Comparison of ENCODE assay signal across 3 worm cellular contexts in genomic region chrV:20266992-20267391, ce11.
A peak's percentile ranks its signal among the peaks of the same experiment; 100 is the strongest.
TF ChIP-seq lines count a peak whose summit lies in the region.

Gene mdt-17, minus strand, starts transcription at chrV:20267247.

TF ChIP-seq in whole organism, L4 larva, 104 proteins besides CTCF, POLR2A, EP300 and RAD21:
- TF ChIP-seq daf-16 (GFP tag; optimal IDR thresholded peaks at IDR 0.05; lab: Kevin White, UChicago), result no peak
- peak; percentile 5 for TF ChIP-seq daf-16 (tag; optimal IDR thresholded peaks at IDR 0.05; lab: Kevin White, UChicago)
- no peak for TF ChIP-seq R02D3.7 (tag; optimal IDR thresholded peaks at IDR 0.05; lab: Kevin White, UChicago)
- TF ChIP-seq Y48G9A.11 (GFP tag; IDR thresholded peaks at IDR 0.05; lab: Robert Waterston, UW), result 0 out of 2 replicates have a peak, but pooled peaks have one; percentile 52
- TF ChIP-seq dmd-8 (GFP tag; IDR thresholded peaks at IDR 0.05; lab: Robert Waterston, UW), result no peak
- no peak for TF ChIP-seq snpc-4 (tag; optimal IDR thresholded peaks at IDR 0.05; lab: Kevin White, UChicago)
- peak; percentile 52; the same call in 1 of the 2 replicates for TF ChIP-seq pha-4 (GFP tag; IDR thresholded peaks at IDR 0.05; lab: Robert Waterston, UW)
- no peak for TF ChIP-seq pha-4 (tag; optimal IDR thresholded peaks at IDR 0.05; lab: Kevin White, UChicago)
- TF ChIP-seq snpc-1.2 (GFP tag; IDR thresholded peaks at IDR 0.05; lab: Robert Waterston, UW), result no peak
- no peak for TF ChIP-seq ces-1 (GFP tag; optimal IDR thresholded peaks at IDR 0.05; lab: Kevin White, UChicago)
- TF ChIP-seq ceh-82 (tag; optimal IDR thresholded peaks at IDR 0.05; lab: Kevin White, UChicago), result no peak
- no peak for TF ChIP-seq daf-12 (tag; optimal IDR thresholded peaks at IDR 0.05; lab: Kevin White, UChicago)
- no peak for TF ChIP-seq saeg-2 (GFP tag; IDR thresholded peaks at IDR 0.05; lab: Robert Waterston, UW)
- TF ChIP-seq ama-1 (optimal IDR thresholded peaks at IDR 0.05; lab: Kevin White, UChicago), result peak; percentile 18
- no peak for TF ChIP-seq nhr-77 (tag; optimal IDR thresholded peaks at IDR 0.05; lab: Kevin White, UChicago)
- no peak for TF ChIP-seq vab-7 (GFP tag; IDR thresholded peaks at IDR 0.05; lab: Robert Waterston, UW)
- TF ChIP-seq zfp-3 (GFP tag; conservative IDR thresholded peaks at IDR 0.05; lab: Robert Waterston, UW), result no peak
- TF ChIP-seq aha-1 (tag; lab: Kevin White, UChicago), result peak; percentile 72
- peak; percentile 50 for TF ChIP-seq lin-38 (GFP tag; IDR thresholded peaks at IDR 0.05; lab: Robert Waterston, UW)
- no peak for TF ChIP-seq ceh-28 (tag; optimal IDR thresholded peaks at IDR 0.05; lab: Kevin White, UChicago)
- 0 out of 2 replicates have a peak, but pooled peaks have one; percentile 40 for TF ChIP-seq ctbp-1 (GFP tag; IDR thresholded peaks at IDR 0.05; lab: Robert Waterston, UW)
- no peak for TF ChIP-seq daf-19 (GFP tag; conservative IDR thresholded peaks at IDR 0.05; lab: Robert Waterston, UW)
- no peak for TF ChIP-seq Y75B8A.6 (GFP tag; IDR thresholded peaks at IDR 0.05; lab: Robert Waterston, UW)
- TF ChIP-seq hlh-30 (tag; optimal IDR thresholded peaks at IDR 0.05; lab: Kevin White, UChicago; ENCODE audit: insufficient read depth), result no peak
- 0 out of 2 replicates have a peak, but pooled peaks have one; percentile 26 for TF ChIP-seq F26F4.8 (GFP tag; conservative IDR thresholded peaks at IDR 0.05; lab: Robert Waterston, UW)
- no peak for TF ChIP-seq lin-29 (GFP tag; IDR thresholded peaks at IDR 0.05; lab: Robert Waterston, UW)
- no peak for TF ChIP-seq mdl-1 (tag; optimal IDR thresholded peaks at IDR 0.05; lab: Kevin White, UChicago)
- TF ChIP-seq tra-1 (GFP tag; IDR thresholded peaks at IDR 0.05; lab: Robert Waterston, UW), result no peak
- no peak for TF ChIP-seq D1046.2 (GFP tag; IDR thresholded peaks at IDR 0.05; lab: Robert Waterston, UW)
- TF ChIP-seq hif-1 (tag; optimal IDR thresholded peaks at IDR 0.05; lab: Kevin White, UChicago), result no peak
- TF ChIP-seq set-16 (GFP tag; IDR thresholded peaks at IDR 0.05; lab: Robert Waterston, UW), result no peak

TF ChIP-seq in whole organism, early embryonic, 17 proteins besides CTCF, POLR2A, EP300 and RAD21:
- TF ChIP-seq pes-1 (GFP tag; IDR thresholded peaks at IDR 0.05; lab: Robert Waterston, UW) (0 out of 2 replicates have a peak, but pooled peaks have one; percentile 34), tbx-37 (GFP tag; conservative IDR thresholded peaks at IDR 0.05; lab: Robert Waterston, UW) (no peak)

TF ChIP-seq in whole organism, young adult, 124 proteins besides CTCF, POLR2A, EP300 and RAD21:
- TF ChIP-seq efl-1 (GFP tag; optimal IDR thresholded peaks at IDR 0.05; lab: Kevin White, UChicago) (no peak), akir-1 (GFP tag; optimal IDR thresholded peaks at IDR 0.05; lab: Kevin White, UChicago) (no peak), attf-6 (GFP tag; IDR thresholded peaks at IDR 0.05; lab: Robert Waterston, UW) (peak; percentile 62; the same call in 1 of the 2 replicates), cebp-2 (GFP tag; IDR thresholded peaks at IDR 0.05; lab: Robert Waterston, UW) (0 out of 2 replicates have a peak, but pooled peaks have one; percentile 40), lin-26 (GFP tag; IDR thresholded peaks at IDR 0.05; lab: Robert Waterston, UW) (peak; percentile 37; the same call in 1 of the 2 replicates), ztf-25 (GFP tag; IDR thresholded peaks at IDR 0.05; lab: Robert Waterston, UW) (0 out of 2 replicates have a peak, but pooled peaks have one; percentile 44), ekl-4 (GFP tag; IDR thresholded peaks at IDR 0.05; lab: Robert Waterston, UW) (peak; percentile 82; the same call in 1 of the 2 replicates), die-1 (tag; optimal IDR thresholded peaks at IDR 0.05; lab: Kevin White, UChicago) (no peak), nhr-179 (tag; optimal IDR thresholded peaks at IDR 0.05; lab: Kevin White, UChicago) (no peak), gei-17 (GFP tag; optimal IDR thresholded peaks at IDR 0.05; lab: Kevin White, UChicago) (no peak), bed-2 (GFP tag; IDR thresholded peaks at IDR 0.05; lab: Robert Waterston, UW) (no peak), Y53G8AR.9 (GFP tag; conservative IDR thresholded peaks at IDR 0.05; lab: Robert Waterston, UW) (0 out of 2 replicates have a peak, but pooled peaks have one; percentile 51), nfya-2 (GFP tag; IDR thresholded peaks at IDR 0.05; lab: Robert Waterston, UW) (0 out of 2 replicates have a peak, but pooled peaks have one; percentile 8), hmg-20 (GFP tag; IDR thresholded peaks at IDR 0.05; lab: Robert Waterston, UW) (no peak), dox-1 (GFP tag; IDR thresholded peaks at IDR 0.05; lab: Robert Waterston, UW) (0 out of 2 replicates have a peak, but pooled peaks have one; percentile 15), repo-1 (tag; optimal IDR thresholded peaks at IDR 0.05; lab: Kevin White, UChicago) (peak; percentile 46), F52B5.7 (tag; optimal IDR thresholded peaks at IDR 0.05; lab: Kevin White, UChicago) (peak; percentile 67), nfyb-1 (GFP tag; IDR thresholded peaks at IDR 0.05; lab: Robert Waterston, UW) (peak; percentile 61; the same call in 1 of the 2 replicates), egl-44 (GFP tag; IDR thresholded peaks at IDR 0.05; lab: Robert Waterston, UW) (no peak), pbrm-1 (GFP tag; IDR thresholded peaks at IDR 0.05; lab: Robert Waterston, UW) (no peak), chd-7 (tag; optimal IDR thresholded peaks at IDR 0.05; lab: Kevin White, UChicago) (peak; percentile 41), snpc-4 (GFP tag; optimal IDR thresholded peaks at IDR 0.05; lab: Kevin White, UChicago) (no peak), snpc-4 (tag; optimal IDR thresholded peaks at IDR 0.05; lab: Kevin White, UChicago) (no peak), dpff-1 (tag; optimal IDR thresholded peaks at IDR 0.05; lab: Kevin White, UChicago) (no peak), hrde-1 (tag; optimal IDR thresholded peaks at IDR 0.05; lab: Kevin White, UChicago; ENCODE audit: borderline replicate concordance) (peak; percentile 21), madf-10 (tag; optimal IDR thresholded peaks at IDR 0.05; lab: Kevin White, UChicago) (no peak), hsf-1 (GFP tag; IDR thresholded peaks at IDR 0.05; lab: Robert Waterston, UW) (peak; percentile 41; the same call in 1 of the 2 replicates), rcor-1 (GFP tag; IDR thresholded peaks at IDR 0.05; lab: Robert Waterston, UW) (no peak), madf-6 (GFP tag; IDR thresholded peaks at IDR 0.05; lab: Robert Waterston, UW) (peak; percentile 61), Y79H2A.3 (GFP tag; conservative IDR thresholded peaks at IDR 0.05; lab: Robert Waterston, UW) (0 out of 2 replicates have a peak, but pooled peaks have one; percentile 54), madf-3 (GFP tag; IDR thresholded peaks at IDR 0.05; lab: Robert Waterston, UW) (peak; percentile 79), atf-7 (tag; optimal IDR thresholded peaks at IDR 0.05; lab: Kevin White, UChicago) (peak; percentile 15), lsy-27 (tag; optimal IDR thresholded peaks at IDR 0.05; lab: Kevin White, UChicago; ENCODE audit: borderline replicate concordance, insufficient read depth) (no peak), B0019.2 (GFP tag; conservative IDR thresholded peaks at IDR 0.05; lab: Robert Waterston, UW) (no peak), athp-1 (tag; optimal IDR thresholded peaks at IDR 0.05; lab: Kevin White, UChicago) (peak; percentile 79), ama-1 (optimal IDR thresholded peaks at IDR 0.05; lab: Kevin White, UChicago) (no peak), ama-1 (GFP tag; optimal IDR thresholded peaks at IDR 0.05; lab: Kevin White, UChicago) (no peak), ceh-100 (GFP tag; IDR thresholded peaks at IDR 0.05; lab: Robert Waterston, UW) (peak; percentile 36; the same call in 1 of the 2 replicates), Y95B8A.8 (GFP tag; IDR thresholded peaks at IDR 0.05; lab: Robert Waterston, UW) (0 out of 2 replicates have a peak, but pooled peaks have one; percentile 22), madf-8 (GFP tag; conservative IDR thresholded peaks at IDR 0.05; lab: Robert Waterston, UW) (no peak), B0336.3 (GFP tag; IDR thresholded peaks at IDR 0.05; lab: Robert Waterston, UW) (peak; percentile 80), pha-4 (tag; optimal IDR thresholded peaks at IDR 0.05; lab: Kevin White, UChicago) (no peak), ccch-3 (GFP tag; optimal IDR thresholded peaks at IDR 0.05; lab: Kevin White, UChicago) (no peak), sea-2 (GFP tag; IDR thresholded peaks at IDR 0.05; lab: Robert Waterston, UW) (no peak), tlf-1 (GFP tag; optimal IDR thresholded peaks at IDR 0.05; lab: Kevin White, UChicago) (peak; percentile 47), ceh-79 (tag; optimal IDR thresholded peaks at IDR 0.05; lab: Kevin White, UChicago) (peak; percentile 15), ztf-18 (tag; optimal IDR thresholded peaks at IDR 0.05; lab: Kevin White, UChicago) (no peak), C17E4.6 (GFP tag; IDR thresholded peaks at IDR 0.05; lab: Robert Waterston, UW) (0 out of 2 replicates have a peak, but pooled peaks have one; percentile 36)

Comparison
In these comparisons a context has a peak if more than half of its experiments do, and no peak if none do; other contexts are left out.
1. Of the 7 proteins assayed by ChIP-seq in both whole organism, young adult and whole organism, L4 larva: peak only in whole organism, young adult: none; only in whole organism, L4 larva: ama-1; in both: none; in neither: 5; mixed calls (peak in some experiments, not most) for 1.